Fruit fly (Drosophila melanogaster) whole organism, adult: ENCODE data around the gene CG10969.

ENCODE experiments used
- CG11617 ChIP-seq: fragments of 200-800 bp; sonication (Bioruptor generic); optimal IDR thresholded peaks from 2 replicates; lab custom pipeline; 2017; ENCODE audit warnings: mild to moderate bottlenecking, missing biosample characterization, missing genetic modification reagents, missing genetic modification characterization
- CG12768 ChIP-seq: fragments of 200-800 bp; sonication (Bioruptor generic); optimal IDR thresholded peaks from 2 replicates; lab custom pipeline; 2017; ENCODE audit warnings: missing biosample characterization, missing genetic modification characterization, mild to moderate bottlenecking, moderate library complexity, missing genetic modification reagents
- CG14711 ChIP-seq: fragments of 200-800 bp; sonication (Bioruptor generic); optimal IDR thresholded peaks from 2 replicates; lab custom pipeline; 2018; ENCODE audit warnings: missing biosample characterization, mild to moderate bottlenecking, missing genetic modification characterization, moderate library complexity
- CG1620 ChIP-seq: fragments of 200-800 bp; sonication (Bioruptor generic); optimal IDR thresholded peaks from 2 replicates; lab custom pipeline; 2016; ENCODE audit warnings: missing biosample characterization, missing genetic modification characterization
- CG33017 ChIP-seq: fragments of 200-800 bp; sonication (Bioruptor generic); optimal IDR thresholded peaks from 2 replicates; lab custom pipeline; 2018; ENCODE audit warnings: missing biosample characterization, mild to moderate bottlenecking, missing genetic modification characterization, moderate library complexity
- CG5204 ChIP-seq: fragments of 200-800 bp; sonication (Bioruptor generic); optimal IDR thresholded peaks from 2 replicates; lab custom pipeline; 2016; ENCODE audit warnings: missing biosample characterization, missing genetic modification characterization
- CG7045 ChIP-seq: fragments of 200-800 bp; sonication (Bioruptor generic); optimal IDR thresholded peaks from 2 replicates; lab custom pipeline; 2017; ENCODE audit warnings: missing biosample characterization, mild to moderate bottlenecking, missing genetic modification characterization
- CG7101 ChIP-seq: fragments of 200-800 bp; sonication (Bioruptor generic); optimal IDR thresholded peaks from 2 replicates; lab custom pipeline; 2018; ENCODE audit warnings: missing biosample characterization, mild to moderate bottlenecking, missing genetic modification characterization, moderate library complexity
- Clk ChIP-seq: fragments of 200-800 bp; sonication (Bioruptor generic); optimal IDR thresholded peaks from 2 replicates; lab custom pipeline; 2017; ENCODE audit warnings: missing biosample characterization, missing genetic modification characterization
- Crg-1 ChIP-seq: fragments of 200-800 bp; sonication (Bioruptor generic); optimal IDR thresholded peaks from 2 replicates; lab custom pipeline; 2016; ENCODE audit warnings: missing biosample characterization, missing genetic modification characterization
- Hr96 ChIP-seq: fragments of 200-800 bp; sonication (Bioruptor generic); optimal IDR thresholded peaks from 2 replicates; lab custom pipeline; 2016; ENCODE audit warnings: missing biosample characterization, missing genetic modification characterization
- Mnt ChIP-seq: fragments of 200-800 bp; sonication (Bioruptor generic); optimal IDR thresholded peaks from 2 replicates; lab custom pipeline; 2016; ENCODE audit warnings: missing biosample characterization, mild to moderate bottlenecking, missing genetic modification characterization
- bab1 ChIP-seq: fragments of 200-800 bp; sonication (Bioruptor generic); optimal IDR thresholded peaks from 3 replicates; lab custom pipeline; 2019; ENCODE audit warnings: missing biosample characterization, mild to moderate bottlenecking, missing genetic modification characterization, moderate library complexity
- cic ChIP-seq: fragments of 200-800 bp; sonication (Bioruptor generic); optimal IDR thresholded peaks from 2 replicates; lab custom pipeline; 2017; ENCODE audit warnings: missing biosample characterization, mild to moderate bottlenecking, missing genetic modification characterization, moderate library complexity
- cnc ChIP-seq, 2 experiments: fragments of >200 bp; optimal IDR thresholded peaks; 2 replicates each; lab custom pipeline; 2017
- kay ChIP-seq: fragments of 200-800 bp; sonication (Bioruptor generic); peaks from one replicate; lab custom pipeline; 2016; ENCODE audit warnings: missing biosample characterization, missing genetic modification characterization, borderline replicate concordance
- ovo ChIP-seq: fragments of 200-800 bp; sonication (Bioruptor generic); optimal IDR thresholded peaks from 2 replicates; lab custom pipeline; 2016; ENCODE audit warnings: missing biosample characterization, missing genetic modification characterization
- pad ChIP-seq: fragments of 200-800 bp; sonication (Bioruptor generic); optimal IDR thresholded peaks from 3 replicates; lab custom pipeline; 2017; ENCODE audit warnings: missing biosample characterization, missing genetic modification characterization, mild to moderate bottlenecking, moderate library complexity, missing genetic modification reagents
- tj ChIP-seq: fragments of 200-800 bp; sonication (Bioruptor generic); optimal IDR thresholded peaks from 3 replicates; lab custom pipeline; 2017; ENCODE audit warnings: missing biosample characterization, mild to moderate bottlenecking, missing genetic modification characterization, moderate library complexity
- toe ChIP-seq: fragments of 200-800 bp; sonication (Bioruptor generic); optimal IDR thresholded peaks from 2 replicates; lab custom pipeline; 2016; ENCODE audit warnings: missing biosample characterization, missing genetic modification characterization

Gene CG10969

DNA sequence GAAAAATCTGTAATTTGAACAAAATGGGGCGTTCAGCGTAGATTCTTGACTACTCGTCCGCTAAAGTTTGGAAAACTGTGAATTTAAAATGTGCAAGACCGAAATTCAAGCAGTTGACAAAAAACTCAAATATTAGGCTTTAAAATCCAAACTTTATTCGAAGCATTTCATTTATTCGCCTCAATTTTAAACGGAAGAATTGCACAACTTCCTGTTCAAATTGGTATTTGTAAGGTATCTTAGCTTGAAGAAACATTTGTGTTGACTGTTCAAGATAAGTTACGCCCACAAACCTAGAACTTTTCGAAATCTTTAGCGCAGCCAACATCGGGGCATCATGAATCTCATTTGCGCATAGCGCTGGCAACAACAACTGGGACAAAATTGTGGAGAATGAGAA is 2.3 kb downstream of the CG10969 start, which contains the start of gene CG32106:
TSS of gene CG32106 (minus strand) at position 101 of the 400 bp plus-strand sequence.
- TF ChIP-seq Hr96 (GFP tag; lab: Kevin White, UChicago) (no peak), CG7101 (tag; lab: Kevin White, UChicago) (no peak), cic (GFP tag; lab: Kevin White, UChicago) (no peak), Clk (GFP tag; lab: Kevin White, UChicago) (no peak), CG5204 (GFP tag; lab: Kevin White, UChicago) (no peak), CG1620 (GFP tag; lab: Kevin White, UChicago) (no peak)

- TF ChIP-seq CG12768 (GFP tag; lab: Kevin White, UChicago) = peak; percentile 17
- no peak for TF ChIP-seq CG5204 (GFP tag; lab: Kevin White, UChicago)
- TF ChIP-seq Mnt (GFP tag; lab: Kevin White, UChicago) = peak; percentile 54
- no peak for TF ChIP-seq CG1620 (GFP tag; lab: Kevin White, UChicago)
- no peak for TF ChIP-seq CG14711
- peak; percentile 43 for TF ChIP-seq bab1
- TF ChIP-seq Hr96 (GFP tag; lab: Kevin White, UChicago) = no peak
- no peak for TF ChIP-seq Crg-1 (GFP tag; lab: Kevin White, UChicago)
- no peak for TF ChIP-seq Clk (GFP tag; lab: Kevin White, UChicago)
- peak; percentile 76 for TF ChIP-seq cic (GFP tag; lab: Kevin White, UChicago)
- peak; percentile 20 for TF ChIP-seq CG33017 (tag; lab: Kevin White, UChicago)
- TF ChIP-seq tj (GFP tag; lab: Kevin White, UChicago) = no peak
- TF ChIP-seq CG7101 (tag; lab: Kevin White, UChicago) = no peak
- TF ChIP-seq ovo (GFP tag; lab: Kevin White, UChicago) = no peak
- TF ChIP-seq toe (GFP tag; lab: Kevin White, UChicago) = peak; percentile 27
- no peak for TF ChIP-seq CG7045 (GFP tag; lab: Kevin White, UChicago)
- peak; percentile 99 for TF ChIP-seq kay
- TF ChIP-seq CG11617 (GFP tag; lab: Kevin White, UChicago) = no peak
- no peak for TF ChIP-seq cnc (optimal IDR thresholded peaks at IDR 0.05; lab: Kevin White, UChicago)
- TF ChIP-seq pad (GFP tag; lab: Kevin White, UChicago) = no peak
Observed at dm6 chr3L:12772740-12773686, 7.9 kb downstream of the CG10969 start, which contains the start of gene Hip1. Gene Hip1, minus strand, starts transcription at chr3L:12773573.

- TF ChIP-seq cic (GFP tag; lab: Kevin White, UChicago) = peak; percentile 30
- peak; percentile 41 for TF ChIP-seq CG1620 (GFP tag; lab: Kevin White, UChicago)
- TF ChIP-seq kay = peak; percentile 97
- peak; percentile 64 to 90 for TF ChIP-seq cnc (optimal IDR thresholded peaks at IDR 0.05; lab: Kevin White, UChicago)
- TF ChIP-seq CG7101 (tag; lab: Kevin White, UChicago) = no peak
- no peak for TF ChIP-seq CG5204 (GFP tag; lab: Kevin White, UChicago)
- no peak for TF ChIP-seq toe (GFP tag; lab: Kevin White, UChicago)
- peak; percentile 58 for TF ChIP-seq CG11617 (GFP tag; lab: Kevin White, UChicago)
- no peak for TF ChIP-seq ovo (GFP tag; lab: Kevin White, UChicago)
- TF ChIP-seq Clk (GFP tag; lab: Kevin White, UChicago) = peak; percentile 2
- TF ChIP-seq CG14711 = no peak
- peak; percentile 90 for TF ChIP-seq bab1
- no peak for TF ChIP-seq CG33017 (tag; lab: Kevin White, UChicago)
- peak; percentile 11 for TF ChIP-seq Crg-1 (GFP tag; lab: Kevin White, UChicago)
- TF ChIP-seq Hr96 (GFP tag; lab: Kevin White, UChicago) = no peak
- TF ChIP-seq pad (GFP tag; lab: Kevin White, UChicago) = no peak
- TF ChIP-seq CG12768 (GFP tag; lab: Kevin White, UChicago) = no peak
- no peak for TF ChIP-seq tj (GFP tag; lab: Kevin White, UChicago)
- TF ChIP-seq CG7045 (GFP tag; lab: Kevin White, UChicago) = no peak
- peak; percentile 58 for TF ChIP-seq Mnt (GFP tag; lab: Kevin White, UChicago)
Observed at dm6 chr3L:12754769-12755189, 26.1 kb downstream of the CG10969 start, which contains the start of the genes CG10973 and Vps13D. Gene CG10973, minus strand, starts transcription at chr3L:12754774. Gene Vps13D, plus strand, starts transcription at chr3L:12755049.

DNA sequence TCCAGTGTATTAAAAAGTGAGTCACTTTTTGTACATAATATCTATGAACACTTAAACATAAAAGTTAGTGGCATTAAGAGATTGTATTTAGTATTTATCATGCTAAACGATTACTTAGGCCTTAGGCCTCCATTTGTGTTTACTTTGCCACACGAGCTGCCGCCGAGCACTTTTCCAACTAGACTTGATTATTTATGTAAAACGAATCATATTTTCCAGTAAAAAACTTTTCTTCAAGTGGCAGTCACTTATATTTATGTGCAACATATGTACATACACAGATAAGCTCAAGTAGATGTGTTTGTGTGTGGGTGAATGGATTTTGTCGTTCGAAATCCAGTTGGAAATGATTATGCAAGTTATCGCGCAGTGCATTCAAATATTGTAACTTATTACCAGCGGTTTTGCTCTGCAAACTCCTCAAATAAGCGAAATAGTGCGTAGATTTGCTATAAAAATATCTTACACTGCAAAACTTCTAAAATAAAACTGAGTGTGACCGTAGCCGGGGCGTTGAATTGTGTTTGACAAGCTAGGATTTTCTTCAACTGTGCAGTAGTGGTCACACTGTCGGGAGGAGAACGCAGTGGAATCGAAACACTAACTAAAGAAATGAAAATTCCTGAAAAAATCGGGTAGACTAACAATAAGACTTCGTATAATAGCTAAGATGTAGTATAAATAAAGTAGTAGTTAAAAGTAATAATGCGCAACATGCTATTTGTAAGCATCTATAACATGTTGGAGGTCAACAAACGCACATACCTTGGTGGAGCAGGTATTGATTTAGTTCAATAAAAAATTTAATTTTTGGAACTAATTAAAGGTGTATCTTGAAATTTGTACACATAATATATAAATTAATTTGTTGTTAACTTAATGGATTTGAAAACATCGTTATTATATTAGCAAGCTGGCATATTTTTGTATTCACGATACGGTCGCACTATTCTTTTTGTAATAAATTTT is 31.0 kb downstream of the CG10969 start, which contains the start of the genes Klc and CG10984:
TSS of gene Klc (minus strand) at position 490 of the 969 bp plus-strand sequence.
TSS of gene CG10984 (plus strand) at position 553 of the 969 bp plus-strand sequence.
- TF ChIP-seq Mnt (GFP tag; lab: Kevin White, UChicago) = no peak
- TF ChIP-seq CG7045 (GFP tag; lab: Kevin White, UChicago) = peak; percentile 37
- no peak for TF ChIP-seq kay
- no peak for TF ChIP-seq cnc (optimal IDR thresholded peaks at IDR 0.05; lab: Kevin White, UChicago)
- TF ChIP-seq ovo (GFP tag; lab: Kevin White, UChicago) = no peak
- peak; percentile 57 for TF ChIP-seq CG14711
- TF ChIP-seq CG33017 (tag; lab: Kevin White, UChicago) = no peak
- no peak for TF ChIP-seq Hr96 (GFP tag; lab: Kevin White, UChicago)
- no peak for TF ChIP-seq Crg-1 (GFP tag; lab: Kevin White, UChicago)
- no peak for TF ChIP-seq CG5204 (GFP tag; lab: Kevin White, UChicago)
- TF ChIP-seq pad (GFP tag; lab: Kevin White, UChicago) = no peak
- no peak for TF ChIP-seq CG1620 (GFP tag; lab: Kevin White, UChicago)
- TF ChIP-seq toe (GFP tag; lab: Kevin White, UChicago) = no peak
- no peak for TF ChIP-seq cic (GFP tag; lab: Kevin White, UChicago)
- TF ChIP-seq tj (GFP tag; lab: Kevin White, UChicago) = peak; percentile 70
- peak; percentile 43 for TF ChIP-seq bab1
- TF ChIP-seq CG7101 (tag; lab: Kevin White, UChicago) = peak; percentile 2
- TF ChIP-seq Clk (GFP tag; lab: Kevin White, UChicago) = no peak
- TF ChIP-seq CG11617 (GFP tag; lab: Kevin White, UChicago) = no peak
- TF ChIP-seq CG12768 (GFP tag; lab: Kevin White, UChicago) = no peak
